Worm (Caenorhabditis elegans): ENCODE measurements around the gene nbs-1.

ce11 chrII:11112419-11112818, 16.1 kb upstream of the nbs-1 start, which contains the start of gene mat-2:
- TF ChIP-seq lin-15B (tag; optimal IDR thresholded peaks at IDR 0.05): no peak
- TF ChIP-seq jun-1 (tag; optimal IDR thresholded peaks at IDR 0.05): no peak
- TF ChIP-seq elt-3 (tag; optimal IDR thresholded peaks at IDR 0.05): no peak
- no peak for TF ChIP-seq fos-1 (tag; optimal IDR thresholded peaks at IDR 0.05)
- TF ChIP-seq ama-1 (optimal IDR thresholded peaks at IDR 0.05): no peak
- no peak for TF ChIP-seq dsc-1 (tag; optimal IDR thresholded peaks at IDR 0.05)
